Fruit fly (Drosophila melanogaster): ENCODE measurements around the gene CG43133.

Gene CG43133

dm6 chrX:18085470-18085797, 44.5 kb downstream of the CG43133 start, which contains the start of gene Ada3 (continued):
- TF ChIP-seq unc-4 (GFP tag; IDR thresholded peaks at IDR 0.05; ENCODE audit: partially characterized antibody): no peak
- TF ChIP-seq tio (GFP tag; optimal IDR thresholded peaks at IDR 0.05): no peak
- TF ChIP-seq CG10959 (GFP tag; IDR thresholded peaks at IDR 0.05): 0 out of 2 replicates have a peak, but pooled peaks have one; percentile 15
- TF ChIP-seq CG8944 (GFP tag; optimal IDR thresholded peaks at IDR 0.05): peak; percentile 62
- TF ChIP-seq CG1233 (GFP tag; optimal IDR thresholded peaks at IDR 0.05): peak; percentile 62
- peak; percentile 60 for TF ChIP-seq CG12104 (GFP tag; optimal IDR thresholded peaks at IDR 0.05)
- TF ChIP-seq peb (GFP tag; IDR thresholded peaks at IDR 0.05): peak; percentile 48; the same call in 1 of the 2 replicates
- no peak for TF ChIP-seq en (GFP tag; optimal IDR thresholded peaks at IDR 0.05)
- peak; percentile 66 for TF ChIP-seq CG18262 (tag; optimal IDR thresholded peaks at IDR 0.05)
- TF ChIP-seq zen (tag; optimal IDR thresholded peaks at IDR 0.05): peak; percentile 58
- TF ChIP-seq E2f2 (GFP tag; IDR thresholded peaks at IDR 0.05): peak; percentile 66
- peak; percentile 5 for TF ChIP-seq slp2 (GFP tag; optimal IDR thresholded peaks at IDR 0.05)
- TF ChIP-seq sim (GFP tag; IDR thresholded peaks at IDR 0.05): 0 out of 2 replicates have a peak, but pooled peaks have one; percentile 22
- TF ChIP-seq Ets97D (GFP tag; optimal IDR thresholded peaks at IDR 0.05): peak; percentile 67
- peak; percentile 82 for TF ChIP-seq lab (GFP tag; optimal IDR thresholded peaks at IDR 0.05)
- TF ChIP-seq Optix (GFP tag; IDR thresholded peaks at IDR 0.05): no peak; the same call in 2 of the 3 replicates
- peak; percentile 75 for TF ChIP-seq CG8924 (tag; optimal IDR thresholded peaks at IDR 0.05)
- peak; percentile 56; the same call in 1 of the 2 replicates for TF ChIP-seq CG7372 (GFP tag; IDR thresholded peaks at IDR 0.05)
- peak; percentile 8; the same call in 1 of the 2 replicates for TF ChIP-seq stc (GFP tag; IDR thresholded peaks at IDR 0.05)
- TF ChIP-seq gem (tag; optimal IDR thresholded peaks at IDR 0.05): peak; percentile 85
- TF ChIP-seq gt (GFP tag; IDR thresholded peaks at IDR 0.05): no peak
- TF ChIP-seq otp (GFP tag; IDR thresholded peaks at IDR 0.05): no peak; the same call in 2 of the 3 replicates
- TF ChIP-seq CG16813 (GFP tag; IDR thresholded peaks at IDR 0.05; ENCODE audit: partially characterized antibody): no peak; the same call in 2 of the 3 replicates
- TF ChIP-seq Doc3 (GFP tag; IDR thresholded peaks at IDR 0.05; ENCODE audit: partially characterized antibody): no peak
- TF ChIP-seq p53 (GFP tag; optimal IDR thresholded peaks at IDR 0.05): no peak
- TF ChIP-seq CG10209 (GFP tag; optimal IDR thresholded peaks at IDR 0.05): peak; percentile 75
- no peak for TF ChIP-seq Sry-β (GFP tag; optimal IDR thresholded peaks at IDR 0.05)
- TF ChIP-seq CHES-1-like (GFP tag; optimal IDR thresholded peaks at IDR 0.05): peak; percentile 75
- TF ChIP-seq oc (tag; optimal IDR thresholded peaks at IDR 0.05): no peak
- TF ChIP-seq MESR4 (GFP tag; optimal IDR thresholded peaks at IDR 0.05): no peak
- TF ChIP-seq tin (GFP tag; optimal IDR thresholded peaks at IDR 0.05): peak; percentile 78
- TF ChIP-seq cwo (GFP tag; optimal IDR thresholded peaks at IDR 0.05): peak; percentile 48
- peak; percentile 84 for TF ChIP-seq nmo (GFP tag; optimal IDR thresholded peaks at IDR 0.05)
- no peak for TF ChIP-seq pros (GFP tag; optimal IDR thresholded peaks at IDR 0.05)
- TF ChIP-seq CG10321 (GFP tag; IDR thresholded peaks at IDR 0.05): no peak
- TF ChIP-seq Sin3A (optimal IDR thresholded peaks at IDR 0.05): peak; percentile 84
- TF ChIP-seq ap (GFP tag; IDR thresholded peaks at IDR 0.05): 0 out of 2 replicates have a peak, but pooled peaks have one; percentile 4
- peak; percentile 6 for TF ChIP-seq CG3838 (GFP tag; optimal IDR thresholded peaks at IDR 0.05)
- TF ChIP-seq CG8478 (optimal IDR thresholded peaks at IDR 0.05): no peak
- no peak for TF ChIP-seq tna (GFP tag; IDR thresholded peaks at IDR 0.05; ENCODE audit: partially characterized antibody)
- no peak for TF ChIP-seq CG14860 (GFP tag; IDR thresholded peaks at IDR 0.05; ENCODE audit: partially characterized antibody)
- TF ChIP-seq CG12659 (GFP tag; optimal IDR thresholded peaks at IDR 0.05): peak; percentile 88
- peak; percentile 22; the same call in 1 of the 2 replicates for TF ChIP-seq amos (GFP tag; IDR thresholded peaks at IDR 0.05; ENCODE audit: partially characterized antibody)
- TF ChIP-seq sob (GFP tag; IDR thresholded peaks at IDR 0.05): peak; percentile 74; the same call in 1 of the 2 replicates
- no peak for TF ChIP-seq ara (GFP tag; IDR thresholded peaks at IDR 0.05)
- peak; percentile 71 for TF ChIP-seq CG6689 (GFP tag; IDR thresholded peaks at IDR 0.05)
- TF ChIP-seq CG13424 (tag; optimal IDR thresholded peaks at IDR 0.05): peak; percentile 84
- peak; percentile 57 for TF ChIP-seq twi (tag; optimal IDR thresholded peaks at IDR 0.05)
- TF ChIP-seq CG1024 (GFP tag; IDR thresholded peaks at IDR 0.05): no peak
- TF ChIP-seq bowl (GFP tag; IDR thresholded peaks at IDR 0.05): no peak
- peak; percentile 27 for TF ChIP-seq grn (GFP tag; optimal IDR thresholded peaks at IDR 0.05)
